Worm (Caenorhabditis elegans) whole organism, mixed stage, embryonic: Measurements from ENCODE around the gene flwr-1.

Experiments
- blmp-1 ChIP-seq: fragments of 150-350 bp; optimal IDR thresholded peaks from 2 replicates; lab custom pipeline; 2014; ENCODE audit warnings: missing biosample characterization, missing genetic modification characterization
- ceh-83 ChIP-seq: fragments of 200-800 bp; sonication (Bioruptor generic); optimal IDR thresholded peaks from 2 replicates; lab custom pipeline; 2018; ENCODE audit warnings: mild to moderate bottlenecking, missing genetic modification characterization, missing compliant biosample characterization
- elt-3 ChIP-seq: fragments of 150-350 bp; optimal IDR thresholded peaks from 2 replicates; lab custom pipeline; 2014; ENCODE audit warnings: missing biosample characterization, missing genetic modification characterization
- lsy-2 ChIP-seq: fragments of 150-350 bp; optimal IDR thresholded peaks from 2 replicates; lab custom pipeline; 2014; ENCODE audit warnings: missing biosample characterization, missing genetic modification characterization
- nhr-12 ChIP-seq: fragments of 150-350 bp; optimal IDR thresholded peaks from 2 replicates; lab custom pipeline; 2014; ENCODE audit warnings: missing biosample characterization, missing genetic modification characterization
- pha-4 ChIP-seq: fragments of 150-350 bp; optimal IDR thresholded peaks from 2 replicates; lab custom pipeline; 2018; ENCODE audit warnings: missing biosample characterization, missing genetic modification reagents, missing genetic modification characterization
- snpc-4 ChIP-seq: fragments of 150-350 bp; optimal IDR thresholded peaks from 2 replicates; lab custom pipeline; 2014; ENCODE audit warnings: missing biosample characterization, missing genetic modification characterization
- sptf-1 ChIP-seq: sonication (generic microtip); optimal IDR thresholded peaks from 2 replicates; lab custom pipeline; 2017; ENCODE audit warnings: mild to moderate bottlenecking, missing genetic modification characterization, moderate library complexity, missing compliant biosample characterization
- unc-39 ChIP-seq: fragments of 150-350 bp; optimal IDR thresholded peaks from 2 replicates; lab custom pipeline; 2014; ENCODE audit warnings: missing biosample characterization, missing genetic modification characterization
- ztf-11 ChIP-seq: fragments of 150-350 bp; optimal IDR thresholded peaks from 2 replicates; lab custom pipeline; 2014; ENCODE audit warnings: missing biosample characterization, missing genetic modification characterization

- TF ChIP-seq unc-39 (tag; lab: Kevin White, UChicago) (no peak), ztf-11 (tag; lab: Kevin White, UChicago) (no peak), elt-3 (tag; lab: Kevin White, UChicago) (no peak), snpc-4 (tag; lab: Kevin White, UChicago) (no peak), nhr-12 (tag; lab: Kevin White, UChicago) (no peak), ceh-83 (GFP tag; lab: Kevin White, UChicago) (no peak), blmp-1 (no peak), pha-4 (tag; lab: Kevin White, UChicago) (no peak), sptf-1 (tag; lab: Kevin White, UChicago) (no peak), lsy-2 (tag; lab: Kevin White, UChicago) (no peak)
Observed at ce11 chrX:14957176-14957575, 12.9 kb downstream of the flwr-1 start.
